Fruit fly (Drosophila melanogaster) whole organism, embryonic: Measurements from ENCODE around the gene CG15046.

Experiments used
- CG10462 ChIP-seq: fragments of 200-800 bp; sonication (Bioruptor generic); optimal IDR thresholded peaks from 2 replicates; lab custom pipeline; 2016; ENCODE audit warnings: missing biosample characterization, missing genetic modification characterization
- CG10543 ChIP-seq: fragments of 200-800 bp; sonication (Bioruptor generic); optimal IDR thresholded peaks from 3 replicates; lab custom pipeline; 2017; ENCODE audit warnings: missing biosample characterization, mild to moderate bottlenecking, missing genetic modification characterization, moderate library complexity
- CG11085 ChIP-seq: fragments of 200-800 bp; sonication (Bioruptor generic); IDR thresholded peaks from 2 replicates; pipeline ENCODE4 v1.3.6; 2022; ENCODE audit warnings: missing biosample characterization, missing genetic modification characterization
- CG11247 ChIP-seq: fragments of 200-800 bp; sonication (Bioruptor generic); IDR thresholded peaks from 2 replicates; pipeline ENCODE4 v1.3.6; 2022; ENCODE audit warnings: missing biosample characterization, missing genetic modification characterization
- CG11456 ChIP-seq: fragments of 200-800 bp; sonication (Bioruptor generic); IDR thresholded peaks from 3 replicates; pipeline ENCODE4 v1.3.6; 2022; ENCODE audit warnings: missing biosample characterization, missing genetic modification characterization
- CG13123 ChIP-seq: fragments of 200-800 bp; sonication (Bioruptor generic); optimal IDR thresholded peaks from 2 replicates; lab custom pipeline; 2016; ENCODE audit warnings: missing biosample characterization, missing genetic modification characterization
- CG15073 ChIP-seq: fragments of 200-800 bp; sonication (Bioruptor generic); optimal IDR thresholded peaks from 2 replicates; lab custom pipeline; 2016; ENCODE audit warnings: missing biosample characterization, missing genetic modification characterization
- CG2116 ChIP-seq: fragments of 200-800 bp; sonication (Bioruptor generic); optimal IDR thresholded peaks from 3 replicates; lab custom pipeline; 2018; ENCODE audit warnings: missing biosample characterization, mild to moderate bottlenecking, missing genetic modification characterization
- CG2199 ChIP-seq: fragments of 200-800 bp; sonication (Bioruptor generic); IDR thresholded peaks from 3 replicates; pipeline ENCODE4 v1.3.6; 2022; ENCODE audit warnings: missing biosample characterization, missing genetic modification characterization
- CG32772 ChIP-seq: fragments of 200-800 bp; sonication (Bioruptor generic); IDR thresholded peaks from 2 replicates; pipeline ENCODE4 v1.3.6; 2022; ENCODE audit warnings: missing biosample characterization, missing genetic modification characterization
- CG3281 ChIP-seq: fragments of 200-800 bp; sonication (Bioruptor generic); optimal IDR thresholded peaks from 3 replicates; lab custom pipeline; 2017; ENCODE audit warnings: missing biosample characterization, mild to moderate bottlenecking, missing genetic modification characterization
- CG34224 ChIP-seq: fragments of 200-800 bp; sonication (Bioruptor generic); IDR thresholded peaks from 3 replicates; pipeline ENCODE4 v1.3.6; 2022; ENCODE audit warnings: missing biosample characterization, missing genetic modification characterization; ENCODE audit not compliant: partially characterized antibody
- CG3847 ChIP-seq: fragments of 200-800 bp; sonication (Bioruptor generic); IDR thresholded peaks from 2 replicates; pipeline ENCODE4 v1.3.6; 2022; ENCODE audit warnings: missing biosample characterization, missing genetic modification characterization
- CG4328 ChIP-seq: fragments of 200-800 bp; sonication (Bioruptor generic); optimal IDR thresholded peaks from 3 replicates; lab custom pipeline; 2017; ENCODE audit warnings: missing biosample characterization, missing genetic modification reagents, missing genetic modification characterization
- CG43689 ChIP-seq: fragments of 200-800 bp; sonication (Bioruptor generic); IDR thresholded peaks from 2 replicates; pipeline ENCODE4 v1.3.6; 2022; ENCODE audit warnings: missing biosample characterization, missing genetic modification characterization
- CG5953 ChIP-seq: fragments of 200-800 bp; sonication (Bioruptor generic); IDR thresholded peaks from 2 replicates; pipeline ENCODE4 v1.3.6; 2022; ENCODE audit warnings: missing biosample characterization, missing genetic modification characterization
- CG7357 ChIP-seq: fragments of 200-800 bp; sonication (Bioruptor generic); IDR thresholded peaks from 3 replicates; pipeline ENCODE4 v1.3.6; 2022; ENCODE audit warnings: missing biosample characterization, missing genetic modification characterization
- CG8281 ChIP-seq: fragments of 200-800 bp; sonication (Bioruptor generic); optimal IDR thresholded peaks from 2 replicates; lab custom pipeline; 2018; ENCODE audit warnings: missing biosample characterization, mild to moderate bottlenecking, missing genetic modification characterization, moderate library complexity
- CG9876 ChIP-seq: fragments of 200-800 bp; sonication (Bioruptor generic); optimal IDR thresholded peaks from 2 replicates; lab custom pipeline; 2016; ENCODE audit warnings: missing biosample characterization, missing genetic modification characterization
- CkIIα-i1 ChIP-seq: fragments of 200-800 bp; sonication (Bioruptor generic); IDR thresholded peaks from 2 replicates; pipeline ENCODE4 v1.3.6; 2022; ENCODE audit warnings: missing biosample characterization, missing genetic modification characterization
- Dref ChIP-seq: fragments of 200-800 bp; sonication (Bioruptor generic); IDR thresholded peaks from 2 replicates; pipeline ENCODE4 v1.3.6; 2022; ENCODE audit warnings: missing biosample characterization, missing genetic modification characterization
- E2f2 ChIP-seq: fragments of 200-800 bp; sonication (Bioruptor generic); IDR thresholded peaks from 2 replicates; pipeline ENCODE4 v1.3.6; 2022; ENCODE audit warnings: missing biosample characterization, missing genetic modification characterization
- Ets97D ChIP-seq: fragments of 200-800 bp; sonication (Bioruptor generic); optimal IDR thresholded peaks from 3 replicates; lab custom pipeline; 2016; ENCODE audit warnings: missing biosample characterization, missing genetic modification characterization
- Fer2 ChIP-seq: fragments of 200-800 bp; sonication (Bioruptor generic); optimal IDR thresholded peaks from 2 replicates; lab custom pipeline; 2018; ENCODE audit warnings: missing biosample characterization, mild to moderate bottlenecking, missing genetic modification characterization, moderate library complexity
- Lpt ChIP-seq: fragments of >200 bp; optimal IDR thresholded peaks from 2 replicates; lab custom pipeline; 2018; ENCODE audit warnings: missing biosample characterization, missing genetic modification characterization
- MBD-R2 ChIP-seq: fragments of 200-800 bp; sonication (Bioruptor generic); IDR thresholded peaks from 2 replicates; pipeline ENCODE4 v1.3.6; 2022; ENCODE audit warnings: missing biosample characterization, missing genetic modification characterization
- Mad ChIP-seq: fragments of 200-800 bp; sonication (Bioruptor generic); optimal IDR thresholded peaks from 2 replicates; lab custom pipeline; 2016; ENCODE audit warnings: missing biosample characterization, missing genetic modification characterization
- Mes4 ChIP-seq: fragments of 200-800 bp; sonication (Bioruptor generic); optimal IDR thresholded peaks from 2 replicates; lab custom pipeline; 2016; ENCODE audit warnings: missing biosample characterization, missing genetic modification characterization
- NC2β ChIP-seq: fragments of 200-800 bp; sonication (Bioruptor generic); optimal IDR thresholded peaks from 2 replicates; lab custom pipeline; 2016; ENCODE audit warnings: missing biosample characterization, missing genetic modification characterization
- Stat92E ChIP-seq, 3 experiments: fragments of >200 bp in 2 of 3; fragments of 200-800 bp in 1 of 3; sonication (Bioruptor generic) in 1 of 3; optimal IDR thresholded peaks; 2 replicates each; lab custom pipeline; 2017 to 2019; ENCODE audit warnings: missing biosample characterization in 3 of 3, missing genetic modification characterization in 3 of 3, mild to moderate bottlenecking in 1 of 3, moderate library complexity in 1 of 3
- TFAM ChIP-seq: fragments of 200-800 bp; sonication (Bioruptor generic); optimal IDR thresholded peaks from 2 replicates; lab custom pipeline; 2017; ENCODE audit warnings: missing biosample characterization, missing genetic modification characterization, inconsistent platforms
- abd-A ChIP-seq: fragments of 200-800 bp; sonication (Bioruptor generic); optimal IDR thresholded peaks from 3 replicates; lab custom pipeline; 2019; ENCODE audit warnings: missing biosample characterization, mild to moderate bottlenecking, missing genetic modification characterization, moderate library complexity
- ash1 ChIP-seq: fragments of 200-800 bp; sonication (Bioruptor generic); optimal IDR thresholded peaks from 2 replicates; lab custom pipeline; 2018; ENCODE audit warnings: missing biosample characterization, mild to moderate bottlenecking, missing genetic modification characterization
- bsh ChIP-seq, 2 experiments: fragments of 200-800 bp; sonication (Bioruptor generic); optimal IDR thresholded peaks; 2 replicates each; lab custom pipeline; 2017 to 2018; ENCODE audit warnings: mild to moderate bottlenecking in 2 of 2, missing biosample characterization in 2 of 2, missing genetic modification characterization in 2 of 2, moderate library complexity in 1 of 2
- dmrt99B ChIP-seq: fragments of 200-800 bp; sonication (Bioruptor generic); optimal IDR thresholded peaks from 2 replicates; lab custom pipeline; 2018; ENCODE audit warnings: missing biosample characterization, mild to moderate bottlenecking, missing genetic modification characterization, moderate library complexity
- en ChIP-seq: fragments of 200-800 bp; sonication (Bioruptor generic); optimal IDR thresholded peaks from 2 replicates; lab custom pipeline; 2016; ENCODE audit warnings: missing biosample characterization, missing genetic modification characterization
- eyg ChIP-seq: fragments of 200-800 bp; sonication (Bioruptor generic); optimal IDR thresholded peaks from 3 replicates; lab custom pipeline; 2016; ENCODE audit warnings: missing biosample characterization, missing genetic modification characterization
- fd96Cb ChIP-seq: fragments of 200-800 bp; sonication (Bioruptor generic); optimal IDR thresholded peaks from 2 replicates; lab custom pipeline; 2018; ENCODE audit warnings: missing biosample characterization, mild to moderate bottlenecking, missing genetic modification characterization, moderate library complexity
- fru ChIP-seq: fragments of >200 bp; optimal IDR thresholded peaks from 2 replicates; lab custom pipeline; 2017
- gcm2 ChIP-seq: fragments of 200-800 bp; sonication (Bioruptor generic); optimal IDR thresholded peaks from 2 replicates; lab custom pipeline; 2016; ENCODE audit warnings: missing biosample characterization, missing genetic modification characterization
- h ChIP-seq: fragments of >200 bp; optimal IDR thresholded peaks from 2 replicates; lab custom pipeline; 2017
- hbn ChIP-seq: fragments of 200-800 bp; sonication (Bioruptor generic); IDR thresholded peaks from 2 replicates; pipeline ENCODE4 v1.3.6; 2022; ENCODE audit warnings: missing biosample characterization, missing genetic modification characterization; ENCODE audit not compliant: partially characterized antibody
- jigr1 ChIP-seq: fragments of 200-800 bp; sonication (Bioruptor generic); IDR thresholded peaks from 3 replicates; pipeline ENCODE4 v1.3.6; 2022; ENCODE audit warnings: missing biosample characterization, missing genetic modification characterization
- ken ChIP-seq: fragments of 200-800 bp; sonication (Bioruptor generic); IDR thresholded peaks from 3 replicates; pipeline ENCODE4 v1.3.6; 2022; ENCODE audit warnings: missing biosample characterization, missing genetic modification characterization
- lilli ChIP-seq: fragments of 200-800 bp; sonication (Bioruptor generic); optimal IDR thresholded peaks from 3 replicates; lab custom pipeline; 2016; ENCODE audit warnings: missing biosample characterization, missing genetic modification characterization
- mam ChIP-seq: fragments of 200-800 bp; sonication (Bioruptor generic); optimal IDR thresholded peaks from 3 replicates; lab custom pipeline; 2016; ENCODE audit warnings: missing biosample characterization, missing genetic modification characterization
- otp ChIP-seq: fragments of 200-800 bp; sonication (Bioruptor generic); IDR thresholded peaks from 3 replicates; pipeline ENCODE4, ENCODE4 v1.3.6; 2022; ENCODE audit warnings: missing biosample characterization, missing genetic modification characterization
- sima ChIP-seq: fragments of 200-800 bp; sonication (Bioruptor generic); optimal IDR thresholded peaks from 2 replicates; lab custom pipeline; 2016; ENCODE audit warnings: missing biosample characterization, missing genetic modification characterization
- tup ChIP-seq: fragments of 200-800 bp; sonication (Bioruptor generic); optimal IDR thresholded peaks from 2 replicates; lab custom pipeline; 2016; ENCODE audit warnings: missing biosample characterization, mild to moderate bottlenecking, missing genetic modification characterization, moderate library complexity
- twi ChIP-seq: fragments of 200-800 bp; optimal IDR thresholded peaks from 2 replicates; lab custom pipeline; 2019; ENCODE audit warnings: missing biosample characterization, mild to moderate bottlenecking, missing genetic modification characterization, moderate library complexity
- vvl ChIP-seq: fragments of 200-800 bp; sonication (Bioruptor generic); IDR thresholded peaks from 2 replicates; pipeline ENCODE4 v1.3.6; 2022; ENCODE audit warnings: missing biosample characterization, missing genetic modification characterization
- wek ChIP-seq: fragments of 200-800 bp; sonication (Bioruptor generic); optimal IDR thresholded peaks from 3 replicates; lab custom pipeline; 2018; ENCODE audit warnings: missing biosample characterization, mild to moderate bottlenecking, missing genetic modification characterization, moderate library complexity
- zen ChIP-seq: fragments of 200-800 bp; sonication (Bioruptor generic); optimal IDR thresholded peaks from 3 replicates; lab custom pipeline; 2018; ENCODE audit warnings: missing biosample characterization, mild to moderate bottlenecking, missing genetic modification characterization, moderate library complexity

CG15046 gene

DNA sequence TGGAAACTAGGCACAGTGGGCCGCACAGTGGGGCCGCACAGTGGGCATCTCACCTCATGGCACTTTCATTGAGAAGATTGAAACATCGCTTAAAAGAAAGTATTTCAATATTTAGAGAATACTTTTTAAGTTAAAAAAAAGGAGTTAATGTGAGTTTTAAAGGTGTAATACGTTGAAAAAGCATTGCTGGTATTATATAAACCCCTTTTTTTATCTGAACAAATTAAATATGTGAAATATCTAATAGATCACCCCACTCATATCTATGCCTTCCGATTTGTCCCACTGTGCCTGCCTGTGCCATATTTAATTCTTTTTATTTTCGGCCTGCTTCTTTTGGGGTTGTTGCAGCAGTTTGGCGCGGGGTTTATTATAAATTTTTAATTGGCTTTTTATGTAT lies 43.9 kb upstream of the CG15046 start (continued):
- no peak for TF ChIP-seq ken
- TF ChIP-seq CG13123 (GFP tag; lab: Kevin White, UChicago), result no peak
- no peak for TF ChIP-seq CG32772
- no peak for TF ChIP-seq CG15073 (GFP tag; lab: Kevin White, UChicago)
- no peak for TF ChIP-seq CG4328
- no peak for TF ChIP-seq Fer2
- TF ChIP-seq CG3847 (GFP tag; lab: Robert Waterston, UW), result 0 out of 2 replicates have a peak, but pooled peaks have one; percentile 18
- no peak for TF ChIP-seq mam (GFP tag; lab: Kevin White, UChicago)
- TF ChIP-seq otp (GFP tag; lab: Robert Waterston, UW), result no peak
- TF ChIP-seq fru (lab: Kevin White, UChicago), result no peak
- no peak for TF ChIP-seq CG43689
- no peak for TF ChIP-seq eyg (GFP tag; lab: Kevin White, UChicago)
- TF ChIP-seq ash1 (GFP tag; lab: Kevin White, UChicago), result no peak
- no peak for TF ChIP-seq CG11085 (GFP tag; lab: Robert Waterston, UW)
- no peak for TF ChIP-seq lilli (GFP tag; lab: Kevin White, UChicago)
- TF ChIP-seq hbn (GFP tag; lab: Robert Waterston, UW), result no peak
- TF ChIP-seq CG11247 (GFP tag; lab: Robert Waterston, UW), result no peak
- TF ChIP-seq CG5953 (GFP tag; lab: Robert Waterston, UW), result no peak
- no peak for TF ChIP-seq Dref (GFP tag; lab: Robert Waterston, UW)
- no peak for TF ChIP-seq CG9876 (GFP tag; lab: Kevin White, UChicago)
- no peak for TF ChIP-seq sima (GFP tag; lab: Kevin White, UChicago)
- TF ChIP-seq dmrt99B, result peak; percentile 56
- peak; percentile 8 for TF ChIP-seq twi
- 0 out of 2 replicates have a peak, but pooled peaks have one; percentile 27 for TF ChIP-seq vvl (GFP tag; lab: Robert Waterston, UW)
- TF ChIP-seq Mes4 (GFP tag; lab: Kevin White, UChicago), result no peak
- TF ChIP-seq CG34224 (GFP tag; lab: Robert Waterston, UW), result no peak
- TF ChIP-seq tup, result no peak
- no peak for TF ChIP-seq TFAM (GFP tag; lab: Kevin White, UChicago)
- TF ChIP-seq Stat92E (GFP tag; optimal IDR thresholded peaks at IDR 0.05; lab: Kevin White, UChicago), result no peak
- peak; percentile 4 for TF ChIP-seq Ets97D (GFP tag; lab: Kevin White, UChicago)
- no peak for TF ChIP-seq gcm2 (GFP tag; lab: Kevin White, UChicago)
- TF ChIP-seq bsh (GFP tag; optimal IDR thresholded peaks at IDR 0.05; lab: Kevin White, UChicago), result peak in 1 of 2 experiments; percentile 70
- no peak for TF ChIP-seq h (lab: Kevin White, UChicago)
- no peak for TF ChIP-seq Mad
- TF ChIP-seq NC2β (GFP tag; lab: Kevin White, UChicago), result no peak
- peak; percentile 33 for TF ChIP-seq fd96Cb (tag; lab: Kevin White, UChicago)
- no peak for TF ChIP-seq CG2116 (GFP tag; lab: Kevin White, UChicago)
- no peak for TF ChIP-seq CG10543
- TF ChIP-seq zen (tag; lab: Kevin White, UChicago), result no peak
- no peak for TF ChIP-seq en (GFP tag; lab: Kevin White, UChicago)
- no peak for TF ChIP-seq E2f2 (GFP tag; lab: Robert Waterston, UW)
- no peak for TF ChIP-seq CG10462 (GFP tag; lab: Kevin White, UChicago)
- TF ChIP-seq abd-A (tag; lab: Kevin White, UChicago), result no peak
- TF ChIP-seq CG11456 (GFP tag; lab: Robert Waterston, UW), result no peak
- no peak for TF ChIP-seq CkIIα-i1 (GFP tag; lab: Robert Waterston, UW)
- no peak for TF ChIP-seq wek (GFP tag; lab: Kevin White, UChicago)
- peak; percentile 13; the same call in 1 of the 3 replicates for TF ChIP-seq CG7357 (GFP tag; lab: Robert Waterston, UW)
- TF ChIP-seq CG8281 (tag; lab: Kevin White, UChicago), result no peak
- TF ChIP-seq MBD-R2 (GFP tag; lab: Robert Waterston, UW), result no peak
- TF ChIP-seq CG2199 (GFP tag; lab: Robert Waterston, UW), result no peak
- no peak for TF ChIP-seq jigr1 (GFP tag; lab: Robert Waterston, UW)
- no peak for TF ChIP-seq Lpt (GFP tag; lab: Kevin White, UChicago)
- TF ChIP-seq CG3281 (GFP tag; lab: Kevin White, UChicago), result no peak
